Worm (Caenorhabditis elegans) whole organism, L4/young adult: ENCODE data around the gene F38A1.8.

Experiments used
- W03F9.2 ChIP-seq: fragments of 150-350 bp; optimal IDR thresholded peaks from 2 replicates; lab custom pipeline; 2014; ENCODE audit warnings: missing biosample characterization, missing genetic modification characterization
- him-1 ChIP-seq: sonication (generic microtip); optimal IDR thresholded peaks from 2 replicates; lab custom pipeline; 2016; ENCODE audit warnings: missing genotype, missing genetic modification reagents, missing genetic modification characterization, missing compliant biosample characterization

- TF ChIP-seq him-1: no peak
- TF ChIP-seq W03F9.2: no peak
These were observed 16.0 kb upstream of the F38A1.8 start, which contains the start of gene clec-167 for ce11 chrIV:1255632-1256031.
